Worm (Caenorhabditis elegans) whole organism, young adult: ENCODE measurements around the gene lrr-1.

Experiments used
- B0019.2 ChIP-seq: fragments of 200-800 bp; sonication (Bioruptor generic); conservative IDR thresholded peaks from 2 replicates; pipeline ENCODE4 v1.3.6; 2022; ENCODE audit warnings: missing genetic modification reagents, missing genetic modification characterization, missing compliant biosample characterization
- B0261.1 ChIP-seq: sonication (generic microtip); optimal IDR thresholded peaks from 2 replicates; lab custom pipeline; 2016; ENCODE audit warnings: mild to moderate bottlenecking, missing genetic modification characterization, moderate library complexity, missing compliant biosample characterization
- B0336.3 ChIP-seq: fragments of 200-800 bp; sonication (Bioruptor generic); IDR thresholded peaks from 2 replicates; pipeline ENCODE4 v1.3.6; 2022; ENCODE audit warnings: missing genetic modification characterization, missing compliant biosample characterization
- C06A6.2 ChIP-seq: fragments of 200-800 bp; sonication (Bioruptor generic); conservative IDR thresholded peaks from 2 replicates; pipeline ENCODE4 v1.3.6; 2022; ENCODE audit warnings: missing genetic modification characterization, missing compliant biosample characterization
- D2030.7 ChIP-seq: fragments of 200-800 bp; sonication (Bioruptor generic); IDR thresholded peaks from 2 replicates; pipeline ENCODE4 v1.3.6; 2022; ENCODE audit warnings: missing genetic modification reagents, missing genetic modification characterization, missing compliant biosample characterization
- F52B5.7 ChIP-seq: sonication (generic microtip); optimal IDR thresholded peaks from 2 replicates; lab custom pipeline; 2016; ENCODE audit warnings: mild to moderate bottlenecking, missing genetic modification characterization, missing compliant biosample characterization
- F57A8.1 ChIP-seq: fragments of 200-800 bp; sonication (Bioruptor generic); optimal IDR thresholded peaks from 2 replicates; lab custom pipeline; 2018; ENCODE audit warnings: mild to moderate bottlenecking, missing genetic modification characterization, moderate library complexity, missing compliant biosample characterization
- K11D2.4 ChIP-seq: fragments of 200-800 bp; sonication (Bioruptor generic); IDR thresholded peaks from 2 replicates; pipeline ENCODE4 v1.3.6; 2022; ENCODE audit warnings: missing genetic modification reagents, missing genetic modification characterization, missing compliant biosample characterization
- T26A5.8 ChIP-seq: sonication (generic microtip); optimal IDR thresholded peaks from 2 replicates; lab custom pipeline; 2016; ENCODE audit warnings: missing genetic modification characterization, missing compliant biosample characterization
- Y53G8AR.9 ChIP-seq: fragments of 200-800 bp; sonication (Bioruptor generic); conservative IDR thresholded peaks from 2 replicates; pipeline ENCODE4 v1.3.6; 2022; ENCODE audit warnings: missing genetic modification reagents, missing genetic modification characterization, missing compliant biosample characterization
- Y56A3A.18 ChIP-seq: fragments of 200-800 bp; sonication (Bioruptor generic); IDR thresholded peaks from 2 replicates; pipeline ENCODE4 v1.3.6; 2022; ENCODE audit warnings: missing genetic modification reagents, missing genetic modification characterization, missing compliant biosample characterization
- Y79H2A.3 ChIP-seq: fragments of 200-800 bp; sonication (Bioruptor generic); conservative IDR thresholded peaks from 2 replicates; pipeline ENCODE4 v1.3.6; 2022; ENCODE audit warnings: missing genetic modification reagents, missing genetic modification characterization, missing compliant biosample characterization
- ZK185.1 ChIP-seq: sonication (generic microtip); optimal IDR thresholded peaks from 2 replicates; lab custom pipeline; 2016; ENCODE audit warnings: mild to moderate bottlenecking, missing genetic modification characterization, missing compliant biosample characterization; ENCODE audit not compliant: poor library complexity, severe bottlenecking
- ama-1 ChIP-seq, 3 experiments: fragments of 150-350 bp in 1 of 3; sonication (generic microtip) in 2 of 3; optimal IDR thresholded peaks; 2 replicates each; lab custom pipeline; 2014 to 2018; ENCODE audit warnings: missing biosample characterization in 2 of 3, missing genetic modification characterization in 2 of 3, missing genetic modification reagents in 2 of 3
- aptf-2 ChIP-seq: fragments of 200-800 bp; sonication (Bioruptor generic); conservative IDR thresholded peaks from 2 replicates; pipeline ENCODE4 v1.3.6; 2022; ENCODE audit warnings: missing genetic modification reagents, missing genetic modification characterization, missing compliant biosample characterization
- aptf-3 ChIP-seq: fragments of 200-800 bp; sonication (Bioruptor generic); IDR thresholded peaks from 2 replicates; pipeline ENCODE4 v1.3.6; 2022; ENCODE audit warnings: missing genetic modification characterization, missing compliant biosample characterization
- athp-1 ChIP-seq: sonication (generic microtip); optimal IDR thresholded peaks from 2 replicates; lab custom pipeline; 2017; ENCODE audit warnings: mild to moderate bottlenecking, missing genetic modification characterization, missing compliant biosample characterization
- cebp-2 ChIP-seq: fragments of 200-800 bp; sonication (Bioruptor generic); IDR thresholded peaks from 2 replicates; pipeline ENCODE4 v1.3.6; 2022; ENCODE audit warnings: missing genetic modification characterization, missing compliant biosample characterization
- ceh-91 ChIP-seq: fragments of 200-800 bp; sonication (Bioruptor generic); IDR thresholded peaks from 2 replicates; pipeline ENCODE4 v1.3.6; 2022; ENCODE audit warnings: missing genetic modification reagents, missing genetic modification characterization, missing compliant biosample characterization
- dpl-1 ChIP-seq: fragments of 150-350 bp; optimal IDR thresholded peaks from 2 replicates; lab custom pipeline; 2014; ENCODE audit warnings: missing biosample characterization, missing genetic modification reagents, missing genetic modification characterization
- efl-1 ChIP-seq: fragments of 150-350 bp; optimal IDR thresholded peaks from 2 replicates; lab custom pipeline; 2014; ENCODE audit warnings: missing biosample characterization, missing genetic modification reagents, missing genetic modification characterization
- ekl-4 ChIP-seq: fragments of 200-800 bp; sonication (Bioruptor generic); IDR thresholded peaks from 2 replicates; pipeline ENCODE4 v1.3.6; 2022; ENCODE audit warnings: missing genetic modification reagents, missing genetic modification characterization, missing compliant biosample characterization
- ets-4 ChIP-seq: fragments of 200-800 bp; sonication (Bioruptor generic); optimal IDR thresholded peaks from 2 replicates; lab custom pipeline; 2018; ENCODE audit warnings: mild to moderate bottlenecking, missing genetic modification characterization, missing compliant biosample characterization
- fkh-3 ChIP-seq: sonication (generic microtip); optimal IDR thresholded peaks from 2 replicates; lab custom pipeline; 2016; ENCODE audit warnings: mild to moderate bottlenecking, missing genetic modification characterization, missing compliant biosample characterization
- him-1 ChIP-seq: sonication (generic microtip); optimal IDR thresholded peaks from 2 replicates; lab custom pipeline; 2016; ENCODE audit warnings: missing genotype, missing genetic modification reagents, missing genetic modification characterization, missing compliant biosample characterization
- hlh-12 ChIP-seq: sonication (generic microtip); optimal IDR thresholded peaks from 2 replicates; lab custom pipeline; 2016; ENCODE audit warnings: missing genetic modification characterization, missing compliant biosample characterization
- hlh-26 ChIP-seq: fragments of 200-800 bp; sonication (Bioruptor generic); conservative IDR thresholded peaks from 2 replicates; pipeline ENCODE4 v1.3.6; 2022; ENCODE audit warnings: missing genetic modification reagents, missing genetic modification characterization, missing compliant biosample characterization
- lin-35 ChIP-seq, 3 experiments: fragments of 150-350 bp in 2 of 3; sonication (generic microtip) in 1 of 3; optimal IDR thresholded peaks; 2 replicates each; lab custom pipeline; 2014 to 2018; ENCODE audit warnings: missing biosample characterization in 3 of 3, missing genetic modification characterization in 3 of 3, missing genetic modification reagents in 3 of 3
- madf-10 ChIP-seq: sonication (generic microtip); optimal IDR thresholded peaks from 2 replicates; lab custom pipeline; 2016; ENCODE audit warnings: mild to moderate bottlenecking, missing genetic modification characterization, missing compliant biosample characterization
- madf-3 ChIP-seq: fragments of 200-800 bp; sonication (Bioruptor generic); IDR thresholded peaks from 2 replicates; pipeline ENCODE4 v1.3.6; 2022; ENCODE audit warnings: missing genetic modification reagents, missing genetic modification characterization, missing compliant biosample characterization
- madf-6 ChIP-seq: fragments of 200-800 bp; sonication (Bioruptor generic); IDR thresholded peaks from 2 replicates; pipeline ENCODE4 v1.3.6; 2022; ENCODE audit warnings: missing genetic modification reagents, missing genetic modification characterization, missing compliant biosample characterization
- mel-28 ChIP-seq: sonication (generic microtip); optimal IDR thresholded peaks from 2 replicates; lab custom pipeline; 2016; ENCODE audit warnings: borderline replicate concordance, mild to moderate bottlenecking, missing genetic modification characterization, missing compliant biosample characterization
- nhr-120 ChIP-seq: fragments of 200-800 bp; sonication (Bioruptor generic); IDR thresholded peaks from 2 replicates; pipeline ENCODE4 v1.3.6; 2022; ENCODE audit warnings: missing genetic modification characterization, missing compliant biosample characterization
- nhr-27 ChIP-seq: fragments of 200-800 bp; sonication (Bioruptor generic); optimal IDR thresholded peaks from 2 replicates; lab custom pipeline; 2018; ENCODE audit warnings: mild to moderate bottlenecking, missing genetic modification characterization, moderate library complexity, missing compliant biosample characterization
- pha-4 ChIP-seq: fragments of 150-350 bp; sonication (generic microtip); optimal IDR thresholded peaks from 2 replicates; lab custom pipeline; 2014; ENCODE audit warnings: missing biosample characterization, missing genetic modification reagents, missing genetic modification characterization
- rpc-1 ChIP-seq, 2 experiments: fragments of 150-350 bp in 1 of 2; sonication (generic microtip) in 1 of 2; optimal IDR thresholded peaks; 2 replicates each; lab custom pipeline; 2014 to 2018; ENCODE audit warnings: missing biosample characterization in 1 of 2, missing genetic modification characterization in 1 of 2, missing genetic modification reagents in 1 of 2, missing genotype in 1 of 2
- snpc-1.1 ChIP-seq: sonication (generic microtip); optimal IDR thresholded peaks from 2 replicates; lab custom pipeline; 2017; ENCODE audit warnings: missing genetic modification characterization, mild to moderate bottlenecking, missing compliant biosample characterization, antibody characterized with exemption, moderate library complexity, missing genotype, missing genetic modification reagents; ENCODE audit not compliant: insufficient read depth
- snpc-3.4 ChIP-seq: sonication (generic microtip); optimal IDR thresholded peaks from 2 replicates; lab custom pipeline; 2017; ENCODE audit warnings: missing genetic modification characterization, mild to moderate bottlenecking, missing compliant biosample characterization, antibody characterized with exemption, moderate library complexity, missing genotype, missing genetic modification reagents
- sptf-2 ChIP-seq: fragments of 200-800 bp; sonication (Bioruptor generic); optimal IDR thresholded peaks from 2 replicates; lab custom pipeline; 2018; ENCODE audit warnings: mild to moderate bottlenecking, missing genetic modification characterization, missing compliant biosample characterization
- tbp1 ChIP-seq: fragments of 200-800 bp; sonication (Bioruptor generic); optimal IDR thresholded peaks from 2 replicates; lab custom pipeline; 2018; ENCODE audit warnings: mild to moderate bottlenecking, missing genetic modification characterization, missing compliant biosample characterization
- tbx-9 ChIP-seq: sonication (generic microtip); optimal IDR thresholded peaks from 2 replicates; lab custom pipeline; 2016; ENCODE audit warnings: borderline replicate concordance, missing genetic modification characterization, inconsistent platforms, missing compliant biosample characterization
- unc-62 ChIP-seq: fragments of 150-350 bp; optimal IDR thresholded peaks from 2 replicates; lab custom pipeline; 2014; ENCODE audit warnings: missing biosample characterization, missing genetic modification reagents, missing genetic modification characterization
- zim-3 ChIP-seq: sonication (generic microtip); optimal IDR thresholded peaks from 2 replicates; lab custom pipeline; 2017; ENCODE audit warnings: mild to moderate bottlenecking, missing genetic modification characterization, moderate library complexity, missing compliant biosample characterization
- ztf-18 ChIP-seq: sonication (generic microtip); optimal IDR thresholded peaks from 2 replicates; lab custom pipeline; 2016; ENCODE audit warnings: missing genotype, mild to moderate bottlenecking, missing genetic modification characterization, missing compliant biosample characterization
- ztf-26 ChIP-seq: sonication (generic microtip); optimal IDR thresholded peaks from 2 replicates; lab custom pipeline; 2017; ENCODE audit warnings: missing genetic modification characterization, missing compliant biosample characterization
- ztf-28 ChIP-seq: fragments of 200-800 bp; sonication (Bioruptor generic); IDR thresholded peaks from 2 replicates; pipeline ENCODE4 v1.3.6; 2022; ENCODE audit warnings: missing genetic modification reagents, missing genetic modification characterization, missing compliant biosample characterization
- ztf-3 ChIP-seq: fragments of 200-800 bp; sonication (Bioruptor generic); optimal IDR thresholded peaks from 2 replicates; lab custom pipeline; 2018; ENCODE audit warnings: mild to moderate bottlenecking, missing genetic modification characterization, missing compliant biosample characterization
- ztf-6 ChIP-seq: fragments of 200-800 bp; sonication (Bioruptor generic); IDR thresholded peaks from 2 replicates; pipeline ENCODE4 v1.3.6; 2022; ENCODE audit warnings: missing genetic modification reagents, missing genetic modification characterization, missing compliant biosample characterization

Gene lrr-1

DNA sequence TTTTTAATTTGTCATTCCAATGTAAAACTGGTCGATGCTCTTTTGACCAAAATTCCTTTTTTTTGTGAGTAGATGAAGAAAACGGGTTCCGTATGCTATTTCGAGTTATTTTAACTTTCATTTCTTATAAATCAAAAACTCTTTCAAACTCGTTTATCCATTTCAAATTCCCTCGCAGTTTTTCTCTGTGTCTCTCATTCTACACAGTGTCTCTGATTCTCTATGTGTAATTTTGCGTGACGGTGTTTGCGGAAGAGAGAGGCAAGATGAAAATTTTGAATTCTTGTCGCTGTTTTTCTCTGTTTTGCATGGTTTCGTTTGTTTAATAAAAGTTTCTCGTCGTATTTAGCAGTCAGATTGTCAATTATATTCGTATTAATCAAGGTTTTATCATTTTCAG is 37.1 kb downstream of the lrr-1 start, which contains the start of gene citk-2 (continued):
- TF ChIP-seq B0261.1 (tag; lab: Kevin White, UChicago) (no peak), ztf-6 (GFP tag; lab: Robert Waterston, UW) (no peak), dpl-1 (peak; percentile 95), Y53G8AR.9 (peak; percentile 70; the same call in 1 of the 2 replicates), ZK185.1 (peak; percentile 53), D2030.7 (GFP tag; lab: Robert Waterston, UW) (no peak), fkh-3 (no peak), unc-62 (GFP tag; lab: Kevin White, UChicago) (no peak), T26A5.8 (no peak), cebp-2 (no peak), efl-1 (GFP tag; lab: Kevin White, UChicago) (peak; percentile 91), sptf-2 (GFP tag; lab: Kevin White, UChicago) (no peak), B0336.3 (0 out of 2 replicates have a peak, but pooled peaks have one; percentile 25), ama-1 (optimal IDR thresholded peaks at IDR 0.05; lab: Kevin White, UChicago) (no peak), ama-1 (GFP tag; optimal IDR thresholded peaks at IDR 0.05; lab: Kevin White, UChicago) (no peak), ztf-26 (tag; lab: Kevin White, UChicago) (peak; percentile 4), madf-3 (no peak), Y56A3A.18 (GFP tag; lab: Robert Waterston, UW) (0 out of 2 replicates have a peak, but pooled peaks have one; percentile 77), K11D2.4 (GFP tag; lab: Robert Waterston, UW) (no peak), tbx-9 (tag; lab: Kevin White, UChicago) (no peak), ztf-28 (GFP tag; lab: Robert Waterston, UW) (no peak), rpc-1 (optimal IDR thresholded peaks at IDR 0.05; lab: Kevin White, UChicago) (no peak), rpc-1 (tag; optimal IDR thresholded peaks at IDR 0.05; lab: Kevin White, UChicago) (no peak), hlh-26 (no peak), snpc-1.1 (tag; lab: Kevin White, UChicago) (peak; percentile 41), ztf-18 (tag; lab: Kevin White, UChicago) (peak; percentile 5), F57A8.1 (no peak), nhr-27 (no peak), lin-35 (GFP tag; optimal IDR thresholded peaks at IDR 0.05; lab: Kevin White, UChicago) (peak; percentile 52 to 98 (median 71)), ets-4 (GFP tag; lab: Kevin White, UChicago) (no peak), F52B5.7 (no peak), ztf-3 (GFP tag; lab: Kevin White, UChicago) (no peak), Y79H2A.3 (GFP tag; lab: Robert Waterston, UW) (no peak), madf-6 (peak; percentile 58), pha-4 (tag; lab: Kevin White, UChicago) (peak; percentile 90), hlh-12 (tag; lab: Kevin White, UChicago) (no peak), zim-3 (tag; lab: Kevin White, UChicago) (no peak), aptf-2 (GFP tag; lab: Robert Waterston, UW) (no peak), C06A6.2 (GFP tag; lab: Robert Waterston, UW) (0 out of 2 replicates have a peak, but pooled peaks have one; percentile 50), athp-1 (tag; lab: Kevin White, UChicago) (no peak), aptf-3 (GFP tag; lab: Robert Waterston, UW) (no peak), tbp1 (GFP tag; lab: Kevin White, UChicago) (peak; percentile 57), ekl-4 (peak; percentile 70; the same call in 1 of the 2 replicates), ceh-91 (GFP tag; lab: Robert Waterston, UW) (0 out of 2 replicates have a peak, but pooled peaks have one; percentile 37), him-1 (tag; lab: Kevin White, UChicago) (no peak), nhr-120 (no peak), madf-10 (tag; lab: Kevin White, UChicago) (no peak), mel-28 (tag; lab: Kevin White, UChicago) (no peak), snpc-3.4 (tag; lab: Kevin White, UChicago) (peak; percentile 55), B0019.2 (no peak)
